Fruit fly (Drosophila melanogaster): ENCODE results near the gene CG10559.

DNA sequence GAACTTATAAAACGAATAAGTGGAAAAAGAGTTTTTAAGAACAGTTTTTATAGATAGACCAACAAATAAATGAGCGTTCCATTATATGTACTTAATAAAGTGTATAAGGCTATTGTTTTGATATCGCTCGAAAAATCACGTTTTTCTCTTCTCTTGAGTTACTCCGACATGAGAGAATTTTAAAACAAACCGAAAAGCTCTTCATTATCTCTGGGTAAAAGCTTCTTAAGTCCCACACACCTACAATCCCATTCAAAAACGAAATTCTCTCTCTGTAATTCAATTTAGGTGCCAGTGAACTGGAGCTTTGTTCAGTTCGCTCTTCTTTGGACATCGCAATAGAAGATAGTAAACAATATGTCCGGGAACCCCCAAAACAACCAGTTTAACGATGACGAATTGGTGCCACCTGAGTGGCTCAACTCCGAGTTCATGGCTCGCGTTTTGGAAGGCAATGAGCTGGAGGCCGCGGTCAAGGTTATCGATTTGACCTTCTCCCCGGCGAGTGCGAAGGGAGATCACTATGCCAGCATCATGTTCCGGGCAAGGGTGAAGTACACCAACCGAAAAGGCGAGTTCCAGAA, 12.0 kb downstream of the CG10559 start, which contains the start of gene CG31436:
- TF ChIP-seq CG8478 (optimal IDR thresholded peaks at IDR 0.05) (no peak), CTCF (optimal IDR thresholded peaks at IDR 0.05) (no peak)

All from S2 (cell line).